Worm (Caenorhabditis elegans): ENCODE data around the gene ZC204.13.
"Not testable (repeated sequence)": the region's sequence is repeated elsewhere in the genome, so short reads cannot be mapped to it uniquely, and the experiment has no call there.

ZC204.13 gene

ce11 chrII:1644777-1645348 lies 15.9 kb downstream of the ZC204.13 start, which contains the start of gene ZC204.6:
TSS of gene ZC204.6 (minus strand) at chrII:1644827.
- peak; percentile 84 for TF ChIP-seq zfh-2 (GFP tag; conservative IDR thresholded peaks at IDR 0.05)
- TF ChIP-seq tlf-1 (GFP tag; optimal IDR thresholded peaks at IDR 0.05): no peak

- TF ChIP-seq repo-1 (tag; optimal IDR thresholded peaks at IDR 0.05) (no peak), cebp-2 (GFP tag; IDR thresholded peaks at IDR 0.05) (no peak), Y56A3A.18 (GFP tag; IDR thresholded peaks at IDR 0.05) (no peak), somi-1 (GFP tag; optimal IDR thresholded peaks at IDR 0.05) (no peak), snpc-1.1 (tag; optimal IDR thresholded peaks at IDR 0.05; ENCODE audit: insufficient read depth) (no peak), madf-3 (GFP tag; IDR thresholded peaks at IDR 0.05) (no peak), let-526 (GFP tag; IDR thresholded peaks at IDR 0.05) (no peak), sptf-2 (GFP tag; optimal IDR thresholded peaks at IDR 0.05) (no peak), Y67H2A.10 (GFP tag; conservative IDR thresholded peaks at IDR 0.05) (no peak)
Measured at ce11 chrII:1640496-1640895, 20.3 kb downstream of the ZC204.13 start, which contains the start of gene srh-72. TSS of gene srh-72 (minus strand) at chrII:1640596.

ce11 chrII:1636392-1636791 lies 24.4 kb downstream of the ZC204.13 start, which contains the start of gene srg-20:
TSS of gene srg-20 (plus strand) at chrII:1636692.
- TF ChIP-seq F23B12.7 (tag; optimal IDR thresholded peaks at IDR 0.05; ENCODE audit: insufficient read depth); B0035.1 (tag; optimal IDR thresholded peaks at IDR 0.05); ceh-27 (GFP tag; optimal IDR thresholded peaks at IDR 0.05): not testable (repeated sequence)

ce11 chrII:1635969-1636368 lies 24.8 kb downstream of the ZC204.13 start:
- no peak for TF ChIP-seq lin-54 (GFP tag; optimal IDR thresholded peaks at IDR 0.05)
- TF ChIP-seq nhr-80 (tag; optimal IDR thresholded peaks at IDR 0.05): peak; percentile 9
- no peak for TF ChIP-seq rpc-1 (optimal IDR thresholded peaks at IDR 0.05)
- TF ChIP-seq rpc-1 (tag; optimal IDR thresholded peaks at IDR 0.05): no peak

- TF ChIP-seq cebp-2 (GFP tag; IDR thresholded peaks at IDR 0.05); ztf-22 (GFP tag; optimal IDR thresholded peaks at IDR 0.05); cebp-1 (GFP tag; IDR thresholded peaks at IDR 0.05); cebp-1 (tag; optimal IDR thresholded peaks at IDR 0.05): not testable (repeated sequence)
Measured at ce11 chrII:1633490-1633889, 27.3 kb downstream of the ZC204.13 start, which contains the start of gene C08E3.1. TSS of gene C08E3.1 (plus strand) at chrII:1633790.

- not testable (repeated sequence) for TF ChIP-seq C17E4.6 (GFP tag; IDR thresholded peaks at IDR 0.05); dpff-1 (tag; optimal IDR thresholded peaks at IDR 0.05); F22D6.2 (tag; optimal IDR thresholded peaks at IDR 0.05)
Measured at ce11 chrII:1632216-1632615, 28.6 kb downstream of the ZC204.13 start, which contains the start of gene C08E3.13. TSS of gene C08E3.13 (minus strand) at chrII:1632316.

ce11 chrII:1627783-1628182 lies 33.0 kb downstream of the ZC204.13 start, which contains the start of gene C08E3.15:
TSS of gene C08E3.15 (minus strand) at chrII:1627883.
- TF ChIP-seq ztf-26 (tag; optimal IDR thresholded peaks at IDR 0.05); F10E7.11 (tag; optimal IDR thresholded peaks at IDR 0.05); F37B4.10 (GFP tag; IDR thresholded peaks at IDR 0.05): not testable (repeated sequence)
